Worm (Caenorhabditis elegans): ENCODE data around the gene Y14H12B.1.

DNA sequence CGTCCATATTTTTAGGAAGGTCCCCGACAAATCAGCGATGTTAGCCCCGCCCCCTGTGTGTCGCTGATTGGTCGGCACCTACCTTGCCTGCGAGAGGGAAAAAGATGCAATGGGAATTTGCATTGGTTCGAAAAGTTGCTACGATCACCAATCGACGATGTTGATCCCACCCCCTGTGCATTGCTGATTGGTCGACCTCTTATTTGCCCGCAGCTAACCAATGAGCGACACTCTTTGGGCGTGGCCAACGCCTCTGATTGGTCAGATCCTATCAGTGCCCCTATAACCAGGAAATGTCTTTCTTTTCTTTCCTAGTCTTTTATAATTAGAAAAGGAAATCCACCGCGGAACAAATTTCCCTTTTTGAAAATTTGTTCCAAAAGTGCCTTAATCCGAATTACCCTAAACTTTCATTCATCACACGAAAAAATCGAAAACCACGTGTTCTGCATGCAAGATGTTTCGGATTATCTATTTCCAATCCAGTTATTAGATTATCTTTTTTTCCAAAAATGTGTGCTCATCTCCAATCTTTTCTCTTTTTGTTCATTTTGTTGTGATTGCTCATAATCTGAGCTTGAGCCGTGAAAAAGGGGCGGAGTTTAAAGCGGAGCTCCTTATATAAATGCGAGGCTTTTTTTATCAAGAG, 16.1 kb upstream of the Y14H12B.1 start:
- TF ChIP-seq cebp-1 (GFP tag; IDR thresholded peaks at IDR 0.05) (no peak), cebp-1 (tag; optimal IDR thresholded peaks at IDR 0.05) (no peak), snpc-4 (GFP tag; optimal IDR thresholded peaks at IDR 0.05) (no peak), snpc-4 (tag; optimal IDR thresholded peaks at IDR 0.05) (no peak), C06A6.2 (GFP tag; conservative IDR thresholded peaks at IDR 0.05) (no peak), F37B4.10 (GFP tag; IDR thresholded peaks at IDR 0.05) (no peak), ama-1 (optimal IDR thresholded peaks at IDR 0.05) (no peak), ama-1 (GFP tag; optimal IDR thresholded peaks at IDR 0.05) (no peak), F55B11.4 (tag; optimal IDR thresholded peaks at IDR 0.05; ENCODE audit: borderline replicate concordance, insufficient read depth) (no peak), bed-2 (GFP tag; IDR thresholded peaks at IDR 0.05) (no peak), him-1 (tag; optimal IDR thresholded peaks at IDR 0.05) (no peak), efl-1 (GFP tag; optimal IDR thresholded peaks at IDR 0.05) (no peak), B0336.3 (GFP tag; IDR thresholded peaks at IDR 0.05) (no peak), madf-8 (GFP tag; conservative IDR thresholded peaks at IDR 0.05) (no peak), lin-35 (GFP tag; optimal IDR thresholded peaks at IDR 0.05) (no peak), Y56A3A.18 (GFP tag; IDR thresholded peaks at IDR 0.05) (no peak)

All from whole organism, young adult.